Worm (Caenorhabditis elegans) whole organism, young adult: ENCODE measurements around the gene C28G1.2.

Source experiments
- B0261.1 ChIP-seq: sonication (generic microtip); optimal IDR thresholded peaks from 2 replicates; lab custom pipeline; 2016; ENCODE audit warnings: mild to moderate bottlenecking, missing genetic modification characterization, moderate library complexity, missing compliant biosample characterization
- ccch-3 ChIP-seq: fragments of 200-800 bp; sonication (Bioruptor generic); optimal IDR thresholded peaks from 2 replicates; lab custom pipeline; 2018; ENCODE audit warnings: mild to moderate bottlenecking, missing genetic modification characterization, missing compliant biosample characterization
- dox-1 ChIP-seq: fragments of 200-800 bp; sonication (Bioruptor generic); IDR thresholded peaks from 2 replicates; pipeline ENCODE4 v1.3.6; 2022; ENCODE audit warnings: missing genetic modification reagents, missing genetic modification characterization, missing compliant biosample characterization
- lsy-27 ChIP-seq: sonication (generic microtip); optimal IDR thresholded peaks from 2 replicates; lab custom pipeline; 2017; ENCODE audit warnings: missing genetic modification characterization, mild to moderate bottlenecking, missing compliant biosample characterization, antibody characterized with exemption, missing genotype, borderline replicate concordance; ENCODE audit not compliant: insufficient read depth
- nfya-1 ChIP-seq: sonication (generic microtip); optimal IDR thresholded peaks from 2 replicates; lab custom pipeline; 2017; ENCODE audit warnings: antibody characterized with exemption, missing compliant biosample characterization, missing genetic modification characterization, borderline replicate concordance; ENCODE audit not compliant: insufficient read depth
- snpc-3.4 ChIP-seq: sonication (generic microtip); optimal IDR thresholded peaks from 2 replicates; lab custom pipeline; 2017; ENCODE audit warnings: missing genetic modification characterization, mild to moderate bottlenecking, missing compliant biosample characterization, antibody characterized with exemption, moderate library complexity, missing genotype, missing genetic modification reagents
- unc-62 ChIP-seq: fragments of 150-350 bp; optimal IDR thresholded peaks from 2 replicates; lab custom pipeline; 2014; ENCODE audit warnings: missing biosample characterization, missing genetic modification reagents, missing genetic modification characterization

- TF ChIP-seq dox-1 (no peak), B0261.1 (tag; lab: Kevin White, UChicago) (no peak), unc-62 (GFP tag; lab: Kevin White, UChicago) (no peak), snpc-3.4 (tag; lab: Kevin White, UChicago) (no peak), ccch-3 (no peak), nfya-1 (no peak), lsy-27 (tag; lab: Kevin White, UChicago) (no peak)
Observed at ce11 chrX:8787689-8788222, 48.1 kb upstream of the C28G1.2 start.
